Worm (Caenorhabditis elegans) whole organism, L4 larva: ENCODE data around the gene irld-8.
A peak's percentile ranks its signal among the peaks of the same experiment; 100 is the strongest.

Experiments used
- D1046.2 ChIP-seq: fragments of 200-800 bp; sonication (Bioruptor generic); IDR thresholded peaks from 2 replicates; pipeline ENCODE4 v1.3.6; 2022; ENCODE audit warnings: missing genetic modification characterization, missing compliant biosample characterization
- F44E2.7 ChIP-seq: fragments of 200-800 bp; sonication (Bioruptor generic); IDR thresholded peaks from 2 replicates; pipeline ENCODE4 v2.1.2; 2022; ENCODE audit warnings: missing genetic modification characterization, missing compliant biosample characterization
- F49E8.2 ChIP-seq: sonication (generic microtip); optimal IDR thresholded peaks from 2 replicates; lab custom pipeline; 2016; ENCODE audit warnings: missing compliant biosample characterization, mild to moderate bottlenecking, missing genetic modification characterization, borderline replicate concordance
- Y105C5A.15 ChIP-seq: fragments of 200-800 bp; sonication (Bioruptor generic); IDR thresholded peaks from 2 replicates; pipeline ENCODE4 v1.3.6; 2022; ENCODE audit warnings: missing genetic modification characterization, missing compliant biosample characterization
- Y48G9A.11 ChIP-seq: fragments of 200-800 bp; sonication (Bioruptor generic); IDR thresholded peaks from 2 replicates; pipeline ENCODE4 v1.3.6; 2022; ENCODE audit warnings: missing genetic modification reagents, missing genetic modification characterization, missing compliant biosample characterization
- Y75B8A.6 ChIP-seq: fragments of 200-800 bp; sonication (Bioruptor generic); IDR thresholded peaks from 2 replicates; pipeline ENCODE4 v1.3.6; 2022; ENCODE audit warnings: missing genetic modification reagents, missing genetic modification characterization, missing compliant biosample characterization
- ZK546.5 ChIP-seq, 2 experiments: sonication (generic microtip); optimal IDR thresholded peaks; 2 replicates each; lab custom pipeline; 2017; ENCODE audit warnings: missing biosample characterization in 2 of 2, missing genetic modification characterization in 2 of 2
- aha-1 ChIP-seq: fragments of 150-350 bp; peaks from one replicate; lab custom pipeline; 2014; ENCODE audit warnings: missing biosample characterization, missing genetic modification characterization
- ama-1 ChIP-seq: fragments of 150-350 bp; optimal IDR thresholded peaks from 2 replicates; lab custom pipeline; 2014; ENCODE audit warnings: inconsistent platforms, mixed read lengths
- arid-1 ChIP-seq: fragments of 200-800 bp; sonication (Bioruptor generic); conservative IDR thresholded peaks from 2 replicates; pipeline ENCODE4 v1.3.6; 2022; ENCODE audit warnings: missing genetic modification reagents, missing genetic modification characterization, missing compliant biosample characterization
- attf-4 ChIP-seq: sonication (generic microtip); optimal IDR thresholded peaks from 3 replicates; lab custom pipeline; 2017; ENCODE audit warnings: missing biosample characterization, missing genetic modification characterization
- ceh-28 ChIP-seq: fragments of 150-350 bp; optimal IDR thresholded peaks from 2 replicates; lab custom pipeline; 2014; ENCODE audit warnings: missing biosample characterization, missing genetic modification reagents, missing genetic modification characterization
- ceh-62 ChIP-seq: sonication (generic microtip); optimal IDR thresholded peaks from 2 replicates; lab custom pipeline; 2017; ENCODE audit warnings: missing biosample characterization, missing genetic modification characterization
- ceh-82 ChIP-seq: sonication (generic microtip); optimal IDR thresholded peaks from 2 replicates; lab custom pipeline; 2017; ENCODE audit warnings: missing biosample characterization, missing genetic modification characterization
- ctbp-1 ChIP-seq: fragments of 200-800 bp; sonication (Bioruptor generic); IDR thresholded peaks from 2 replicates; pipeline ENCODE4 v1.3.6; 2022; ENCODE audit warnings: missing genetic modification reagents, missing genetic modification characterization, missing compliant biosample characterization
- daf-12 ChIP-seq: fragments of 150-350 bp; optimal IDR thresholded peaks from 2 replicates; lab custom pipeline; 2014; ENCODE audit warnings: missing biosample characterization, missing genetic modification reagents, missing genetic modification characterization
- daf-19 ChIP-seq: fragments of 200-800 bp; sonication (Bioruptor generic); conservative IDR thresholded peaks from 2 replicates; pipeline ENCODE4 v1.3.6; 2022; ENCODE audit warnings: missing genetic modification characterization, missing compliant biosample characterization
- daf-8 ChIP-seq: fragments of 200-800 bp; sonication (Bioruptor generic); IDR thresholded peaks from 2 replicates; pipeline ENCODE4 v1.3.6; 2022; ENCODE audit warnings: missing genetic modification characterization, missing compliant biosample characterization
- dmd-8 ChIP-seq: fragments of 200-800 bp; sonication (Bioruptor generic); IDR thresholded peaks from 2 replicates; pipeline ENCODE4 v1.3.6; 2022; ENCODE audit warnings: missing genetic modification characterization, missing compliant biosample characterization
- dpl-1 ChIP-seq: fragments of 150-350 bp; optimal IDR thresholded peaks from 2 replicates; lab custom pipeline; 2014; ENCODE audit warnings: missing biosample characterization, missing genetic modification reagents, missing genetic modification characterization
- dve-1 ChIP-seq: sonication (generic microtip); optimal IDR thresholded peaks from 2 replicates; lab custom pipeline; 2017; ENCODE audit warnings: antibody characterized with exemption, mild to moderate bottlenecking, missing genetic modification characterization, missing compliant biosample characterization; ENCODE audit not compliant: insufficient read depth
- fkh-10 ChIP-seq: fragments of 150-350 bp; optimal IDR thresholded peaks from 2 replicates; lab custom pipeline; 2014; ENCODE audit warnings: missing biosample characterization, missing genetic modification reagents, missing genetic modification characterization
- gei-8 ChIP-seq: fragments of 200-800 bp; sonication (Bioruptor generic); optimal IDR thresholded peaks from 2 replicates; lab custom pipeline; 2018; ENCODE audit warnings: mild to moderate bottlenecking, missing genetic modification characterization, missing compliant biosample characterization
- hif-1 ChIP-seq, 2 experiments: sonication (generic microtip); optimal IDR thresholded peaks; 2 replicates each; lab custom pipeline; 2016 to 2017; ENCODE audit warnings: missing compliant biosample characterization in 2 of 2, missing genetic modification characterization in 2 of 2, missing genetic modification reagents in 2 of 2, missing genotype in 2 of 2, mild to moderate bottlenecking in 1 of 2
- hlh-11 ChIP-seq: fragments of 200-800 bp; sonication (Bioruptor generic); optimal IDR thresholded peaks from 2 replicates; lab custom pipeline; 2018; ENCODE audit warnings: mild to moderate bottlenecking, missing genetic modification characterization, missing compliant biosample characterization
- hlh-30 ChIP-seq: sonication (generic microtip); optimal IDR thresholded peaks from 2 replicates; lab custom pipeline; 2017; ENCODE audit warnings: antibody characterized with exemption, mild to moderate bottlenecking, missing genetic modification characterization, missing compliant biosample characterization; ENCODE audit not compliant: insufficient read depth
- hmg-1.1 ChIP-seq: fragments of 200-800 bp; sonication (Bioruptor generic); IDR thresholded peaks from 2 replicates; pipeline ENCODE4 v1.3.6; 2022; ENCODE audit warnings: missing genetic modification reagents, missing genetic modification characterization, missing compliant biosample characterization
- lin-13 ChIP-seq: fragments of 150-350 bp; optimal IDR thresholded peaks from 2 replicates; lab custom pipeline; 2014; ENCODE audit warnings: missing biosample characterization, missing genetic modification reagents, missing genetic modification characterization
- lin-38 ChIP-seq: fragments of 200-800 bp; sonication (Bioruptor generic); IDR thresholded peaks from 2 replicates; pipeline ENCODE4 v1.3.6; 2022; ENCODE audit warnings: missing genetic modification reagents, missing genetic modification characterization, missing compliant biosample characterization
- lir-3 ChIP-seq: sonication (generic microtip); optimal IDR thresholded peaks from 2 replicates; lab custom pipeline; 2016; ENCODE audit warnings: mild to moderate bottlenecking, missing genetic modification characterization, missing compliant biosample characterization
- lsy-2 ChIP-seq, 2 experiments: fragments of 150-350 bp in 1 of 2; sonication (generic microtip) in 1 of 2; optimal IDR thresholded peaks; 2 replicates each; lab custom pipeline; 2014 to 2017; ENCODE audit warnings: missing biosample characterization in 2 of 2, missing genetic modification characterization in 2 of 2
- mdt-29 ChIP-seq: fragments of 200-800 bp; sonication (Bioruptor generic); IDR thresholded peaks from 2 replicates; pipeline ENCODE4 v1.3.6; 2022; ENCODE audit warnings: missing genetic modification reagents, missing genetic modification characterization, missing compliant biosample characterization
- mxl-3 ChIP-seq: fragments of 200-800 bp; sonication (Bioruptor generic); optimal IDR thresholded peaks from 2 replicates; lab custom pipeline; 2018; ENCODE audit warnings: mild to moderate bottlenecking, missing genetic modification characterization, missing compliant biosample characterization
- nhr-10 ChIP-seq: fragments of 150-350 bp; optimal IDR thresholded peaks from 2 replicates; lab custom pipeline; 2014; ENCODE audit warnings: missing biosample characterization, missing genetic modification characterization
- nhr-102 ChIP-seq: sonication (generic microtip); optimal IDR thresholded peaks from 2 replicates; lab custom pipeline; 2016; ENCODE audit warnings: mild to moderate bottlenecking, missing genetic modification characterization, moderate library complexity, missing compliant biosample characterization
- nhr-11 ChIP-seq: fragments of 150-350 bp; optimal IDR thresholded peaks from 2 replicates; lab custom pipeline; 2014; ENCODE audit warnings: missing biosample characterization, missing genetic modification characterization
- nhr-237 ChIP-seq: sonication (generic microtip); optimal IDR thresholded peaks from 2 replicates; lab custom pipeline; 2017; ENCODE audit warnings: missing biosample characterization, missing genetic modification characterization
- nhr-42 ChIP-seq: fragments of 200-800 bp; sonication (Bioruptor generic); IDR thresholded peaks from 2 replicates; pipeline ENCODE4 v1.3.6; 2022; ENCODE audit warnings: missing genetic modification characterization, missing compliant biosample characterization
- nhr-48 ChIP-seq: sonication (generic microtip); optimal IDR thresholded peaks from 2 replicates; lab custom pipeline; 2016; ENCODE audit warnings: mild to moderate bottlenecking, missing genetic modification characterization, missing compliant biosample characterization
- nhr-77 ChIP-seq: fragments of 150-350 bp; optimal IDR thresholded peaks from 2 replicates; lab custom pipeline; 2014; ENCODE audit warnings: missing biosample characterization, missing genetic modification characterization
- pqm-1 ChIP-seq: sonication (generic microtip); optimal IDR thresholded peaks from 2 replicates; lab custom pipeline; 2017; ENCODE audit warnings: missing biosample characterization, missing genetic modification characterization
- rbr-2 ChIP-seq: sonication (generic microtip); optimal IDR thresholded peaks from 2 replicates; lab custom pipeline; 2016; ENCODE audit warnings: missing genotype, missing genetic modification characterization, missing compliant biosample characterization
- sdz-12 ChIP-seq: fragments of 200-800 bp; sonication (Bioruptor generic); optimal IDR thresholded peaks from 2 replicates; lab custom pipeline; 2018; ENCODE audit warnings: mild to moderate bottlenecking, missing genetic modification characterization, missing compliant biosample characterization
- skn-1 ChIP-seq: fragments of 150-350 bp; optimal IDR thresholded peaks from 2 replicates; lab custom pipeline; 2014; ENCODE audit warnings: missing biosample characterization, missing genetic modification characterization
- spr-1 ChIP-seq: sonication (generic microtip); optimal IDR thresholded peaks from 2 replicates; lab custom pipeline; 2016; ENCODE audit warnings: mild to moderate bottlenecking, missing genetic modification characterization, missing compliant biosample characterization
- spr-3 ChIP-seq: fragments of 200-800 bp; sonication (Bioruptor generic); optimal IDR thresholded peaks from 2 replicates; lab custom pipeline; 2018; ENCODE audit warnings: mild to moderate bottlenecking, missing genetic modification characterization, missing compliant biosample characterization
- tra-1 ChIP-seq: fragments of 200-800 bp; sonication (Bioruptor generic); IDR thresholded peaks from 2 replicates; pipeline ENCODE4 v1.3.6; 2022; ENCODE audit warnings: missing genetic modification reagents, missing genetic modification characterization, missing compliant biosample characterization
- unc-39 ChIP-seq: sonication (generic microtip); optimal IDR thresholded peaks from 2 replicates; lab custom pipeline; 2017; ENCODE audit warnings: missing biosample characterization, missing genetic modification characterization
- unc-62 ChIP-seq, 3 experiments: fragments of 150-350 bp in 1 of 3; sonication (generic microtip); optimal IDR thresholded peaks in 2 of 3; peaks in 1 of 3; 1 replicate in 1 of 3; 2 replicates in 2 of 3; lab custom pipeline; 2014 to 2017; ENCODE audit warnings: missing biosample characterization in 3 of 3, missing genetic modification characterization in 3 of 3, missing genetic modification reagents in 3 of 3, missing genotype in 1 of 3
- zip-2 ChIP-seq: fragments of 150-350 bp; optimal IDR thresholded peaks from 2 replicates; lab custom pipeline; 2014; ENCODE audit warnings: missing biosample characterization, missing genetic modification characterization
- ztf-11 ChIP-seq: fragments of 150-350 bp; optimal IDR thresholded peaks from 2 replicates; lab custom pipeline; 2014; ENCODE audit warnings: missing biosample characterization, missing genetic modification characterization

irld-8 gene

ce11 chrIV:8138984-8139383 lies 23.4 kb downstream of the irld-8 start, which contains the start of gene pmk-3 (continued):
- TF ChIP-seq hlh-30, result no peak
- TF ChIP-seq spr-3, result no peak
- TF ChIP-seq skn-1 (tag; lab: Kevin White, UChicago), result no peak
- no peak for TF ChIP-seq zip-2 (tag; lab: Kevin White, UChicago)
- TF ChIP-seq daf-12, result no peak
- TF ChIP-seq ZK546.5 (tag; optimal IDR thresholded peaks at IDR 0.05; lab: Kevin White, UChicago), result no peak
- TF ChIP-seq aha-1 (tag; lab: Kevin White, UChicago), result no peak
- TF ChIP-seq F49E8.2, result no peak
- no peak for TF ChIP-seq F44E2.7 (GFP tag; lab: Robert Waterston, UW)
- TF ChIP-seq ceh-62, result no peak
- TF ChIP-seq attf-4 (tag; lab: Kevin White, UChicago), result no peak
- peak; percentile 18 for TF ChIP-seq hlh-11 (tag; lab: Kevin White, UChicago)
- no peak for TF ChIP-seq fkh-10
- no peak for TF ChIP-seq ama-1 (lab: Kevin White, UChicago)
- no peak for TF ChIP-seq lin-13 (GFP tag; lab: Kevin White, UChicago)
- no peak for TF ChIP-seq daf-19 (GFP tag; lab: Robert Waterston, UW)
- no peak for TF ChIP-seq ceh-82 (tag; lab: Kevin White, UChicago)
- no peak for TF ChIP-seq ctbp-1 (GFP tag; lab: Robert Waterston, UW)
- no peak for TF ChIP-seq tra-1 (GFP tag; lab: Robert Waterston, UW)
- TF ChIP-seq arid-1, result no peak
- no peak for TF ChIP-seq gei-8 (GFP tag; lab: Kevin White, UChicago)

- TF ChIP-seq spr-1 (tag; lab: Kevin White, UChicago) (no peak), tra-1 (GFP tag; lab: Robert Waterston, UW) (no peak), dve-1 (peak; percentile 25), nhr-42 (no peak), dmd-8 (GFP tag; lab: Robert Waterston, UW) (no peak), nhr-48 (no peak), lin-38 (GFP tag; lab: Robert Waterston, UW) (no peak), Y48G9A.11 (no peak), ceh-62 (no peak), unc-39 (tag; lab: Kevin White, UChicago) (no peak), daf-8 (GFP tag; lab: Robert Waterston, UW) (no peak), pqm-1 (peak; percentile 29), lsy-2 (tag; optimal IDR thresholded peaks at IDR 0.05; lab: Kevin White, UChicago) (peak in 1 of 2 experiments; percentile 22), nhr-11 (tag; lab: Kevin White, UChicago) (peak; percentile 9), nhr-237 (no peak), mdt-29 (no peak), D1046.2 (GFP tag; lab: Robert Waterston, UW) (no peak), sdz-12 (GFP tag; lab: Kevin White, UChicago) (no peak), ztf-11 (tag; lab: Kevin White, UChicago) (no peak), dpl-1 (GFP tag; lab: Kevin White, UChicago) (no peak), ceh-28 (no peak), nhr-10 (tag; lab: Kevin White, UChicago) (no peak), hmg-1.1 (GFP tag; lab: Robert Waterston, UW) (no peak), lir-3 (tag; lab: Kevin White, UChicago) (no peak), aha-1 (tag; lab: Kevin White, UChicago) (peak; percentile 79), spr-3 (no peak), unc-62 (GFP tag; optimal IDR thresholded peaks at IDR 0.05 in 1 of 2; lab: Kevin White, UChicago) (peak in 1 of 2 experiments; percentile 87), unc-62 (tag; optimal IDR thresholded peaks at IDR 0.05; lab: Kevin White, UChicago) (no peak), nhr-102 (no peak), rbr-2 (no peak), mxl-3 (GFP tag; lab: Kevin White, UChicago) (no peak), hif-1 (tag; optimal IDR thresholded peaks at IDR 0.05; lab: Kevin White, UChicago) (no peak), Y75B8A.6 (GFP tag; lab: Robert Waterston, UW) (no peak), Y105C5A.15 (no peak), nhr-77 (tag; lab: Kevin White, UChicago) (peak; percentile 47)
Observed at ce11 chrIV:8142735-8143550, 27.4 kb downstream of the irld-8 start, which contains the start of gene pmk-2. TSS of gene pmk-2 (plus strand) at chrIV:8143500.
